Worm (Caenorhabditis elegans) whole organism, L1 larva: ENCODE measurements around the gene atf-4.

ENCODE experiments used
- ceh-63 ChIP-seq: fragments of 200-800 bp; sonication (Bioruptor generic); optimal IDR thresholded peaks from 2 replicates; lab custom pipeline; 2018; ENCODE audit warnings: mild to moderate bottlenecking, missing genetic modification characterization, missing compliant biosample characterization
- lsy-2 ChIP-seq, 2 experiments: fragments of 150-350 bp; optimal IDR thresholded peaks; 2 replicates each; lab custom pipeline; 2014; ENCODE audit warnings: missing biosample characterization in 2 of 2, missing genetic modification characterization in 2 of 2
- swsn-7 ChIP-seq: sonication (generic microtip); optimal IDR thresholded peaks from 2 replicates; lab custom pipeline; 2016; ENCODE audit warnings: missing genetic modification characterization, missing compliant biosample characterization

DNA sequence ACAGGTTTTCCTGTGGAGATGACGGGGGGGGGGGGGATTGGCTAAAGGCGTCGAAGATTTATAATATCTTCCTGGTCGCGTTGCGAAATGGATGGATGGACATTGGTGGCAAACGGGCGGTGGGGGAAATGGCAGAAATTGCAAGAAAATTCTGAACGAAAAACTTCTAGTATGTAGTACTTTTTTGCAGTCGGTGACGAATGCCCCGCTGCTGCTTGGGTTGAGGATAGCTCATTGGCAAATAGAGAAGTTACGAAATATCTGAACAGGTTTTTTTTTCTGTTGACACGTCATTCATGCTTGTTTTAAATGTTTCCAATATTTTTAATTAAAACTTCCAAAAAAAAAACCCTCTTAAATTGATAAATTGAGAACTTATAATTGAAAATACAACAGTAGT, 8.9 kb upstream of the atf-4 start:
- TF ChIP-seq lsy-2 (tag; optimal IDR thresholded peaks at IDR 0.05; lab: Kevin White, UChicago) (no peak), swsn-7 (tag; lab: Kevin White, UChicago) (no peak), ceh-63 (GFP tag; lab: Kevin White, UChicago) (no peak)
